Fruit fly (Drosophila melanogaster): ENCODE data around the gene promL.

Gene promL

DNA sequence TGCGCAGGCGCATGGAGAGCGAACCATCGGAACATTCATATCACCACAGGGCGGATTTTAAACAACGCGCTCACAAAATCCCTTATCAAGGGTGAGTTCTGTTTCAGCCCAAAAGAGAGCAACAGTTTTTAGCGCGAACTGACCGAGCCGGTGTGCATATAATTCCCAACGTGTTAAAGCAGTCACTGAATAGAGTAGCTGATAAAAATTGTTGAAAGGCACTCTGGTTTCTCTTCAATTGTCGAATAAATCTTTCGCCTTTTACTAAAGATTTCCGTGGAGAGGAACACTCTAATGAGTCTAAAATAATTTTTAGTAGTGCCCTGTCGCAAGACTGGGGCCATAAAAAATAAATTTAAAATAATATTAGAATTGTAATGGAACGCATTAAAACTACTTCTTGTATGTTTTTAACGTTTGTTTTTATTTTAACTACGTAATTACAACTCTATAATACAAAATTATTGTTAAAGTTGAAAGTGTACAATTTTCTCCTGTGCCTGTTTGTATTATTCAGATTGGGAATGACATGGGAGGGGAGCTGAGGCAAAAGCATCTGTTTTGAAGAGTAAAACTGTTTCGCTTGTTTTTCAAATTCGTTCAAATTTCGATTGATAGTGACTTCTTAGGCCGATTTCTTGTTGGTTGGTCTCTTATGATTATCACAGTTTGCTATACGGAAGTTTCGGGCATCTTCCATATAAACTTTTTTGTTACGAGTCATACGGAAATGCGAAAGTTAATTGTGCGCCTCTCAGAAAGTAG, 36.8 kb downstream of the promL start (continued):
- TF ChIP-seq lov (optimal IDR thresholded peaks at IDR 0.05) (no peak), lov (GFP tag; IDR thresholded peaks at IDR 0.05) (no peak), fru (optimal IDR thresholded peaks at IDR 0.05) (no peak), CG8388 (GFP tag; optimal IDR thresholded peaks at IDR 0.05) (peak; percentile 4), ftz-f1 (GFP tag; optimal IDR thresholded peaks at IDR 0.05) (no peak), CG7372 (GFP tag; IDR thresholded peaks at IDR 0.05) (0 out of 2 replicates have a peak, but pooled peaks have one; percentile 7), h (optimal IDR thresholded peaks at IDR 0.05) (no peak), corto (GFP tag; optimal IDR thresholded peaks at IDR 0.05) (no peak), CG31224 (GFP tag; IDR thresholded peaks at IDR 0.05) (no peak), CG17385 (GFP tag; optimal IDR thresholded peaks at IDR 0.05) (peak; percentile 34), CG42726 (GFP tag; IDR thresholded peaks at IDR 0.05; ENCODE audit: partially characterized antibody) (peak; percentile 69), Antp (GFP tag; optimal IDR thresholded peaks at IDR 0.05) (peak; percentile 38), Ada2b (GFP tag; IDR thresholded peaks at IDR 0.05) (no peak), CG7839 (tag; optimal IDR thresholded peaks at IDR 0.05) (peak; percentile 58), zf30C (GFP tag; optimal IDR thresholded peaks at IDR 0.05) (peak; percentile 46), CG8359 (GFP tag; optimal IDR thresholded peaks at IDR 0.05; ENCODE audit: borderline replicate concordance) (no peak), H2.0 (GFP tag; IDR thresholded peaks at IDR 0.05) (peak; percentile 49), CG5180 (GFP tag; optimal IDR thresholded peaks at IDR 0.05) (peak; percentile 51), Hmr (GFP tag; optimal IDR thresholded peaks at IDR 0.05) (peak; percentile 43), ham (GFP tag; IDR thresholded peaks at IDR 0.05) (no peak), amos (GFP tag; IDR thresholded peaks at IDR 0.05; ENCODE audit: partially characterized antibody) (peak; percentile 50; the same call in 1 of the 2 replicates), CG17361 (GFP tag; IDR thresholded peaks at IDR 0.05) (peak; percentile 46; the same call in 1 of the 3 replicates), ab (GFP tag; optimal IDR thresholded peaks at IDR 0.05) (no peak), CG17328 (GFP tag; IDR thresholded peaks at IDR 0.05) (peak; percentile 43; the same call in 1 of the 2 replicates), CG12071 (GFP tag; optimal IDR thresholded peaks at IDR 0.05) (no peak), hkb (optimal IDR thresholded peaks at IDR 0.05) (no peak), hkb (GFP tag; IDR thresholded peaks at IDR 0.05) (peak; percentile 66), CG18011 (GFP tag; optimal IDR thresholded peaks at IDR 0.05) (no peak), emc (GFP tag; optimal IDR thresholded peaks at IDR 0.05) (no peak), CG12942 (GFP tag; optimal IDR thresholded peaks at IDR 0.05) (no peak), CG7928 (GFP tag; optimal IDR thresholded peaks at IDR 0.05) (no peak), bowl (GFP tag; IDR thresholded peaks at IDR 0.05) (0 out of 2 replicates have a peak, but pooled peaks have one; percentile 4), CG30431 (GFP tag; optimal IDR thresholded peaks at IDR 0.05) (no peak), CG10654 (GFP tag; optimal IDR thresholded peaks at IDR 0.05) (no peak), CG11093 (GFP tag; IDR thresholded peaks at IDR 0.05) (no peak; the same call in 2 of the 3 replicates), CG10565 (GFP tag; optimal IDR thresholded peaks at IDR 0.05) (no peak), CG43689 (GFP tag; IDR thresholded peaks at IDR 0.05) (no peak), tx (GFP tag; optimal IDR thresholded peaks at IDR 0.05) (peak; percentile 21), CG9437 (GFP tag; optimal IDR thresholded peaks at IDR 0.05) (no peak), btn (GFP tag; optimal IDR thresholded peaks at IDR 0.05) (peak; percentile 24), hth (optimal IDR thresholded peaks at IDR 0.05) (no peak), Ptx1 (GFP tag; IDR thresholded peaks at IDR 0.05) (peak; percentile 27; the same call in 1 of the 2 replicates), eve (GFP tag; optimal IDR thresholded peaks at IDR 0.05) (no peak), nerfin-1 (tag; optimal IDR thresholded peaks at IDR 0.05) (peak; percentile 31)
